Worm (Caenorhabditis elegans): ENCODE measurements around the gene srw-124.

DNA sequence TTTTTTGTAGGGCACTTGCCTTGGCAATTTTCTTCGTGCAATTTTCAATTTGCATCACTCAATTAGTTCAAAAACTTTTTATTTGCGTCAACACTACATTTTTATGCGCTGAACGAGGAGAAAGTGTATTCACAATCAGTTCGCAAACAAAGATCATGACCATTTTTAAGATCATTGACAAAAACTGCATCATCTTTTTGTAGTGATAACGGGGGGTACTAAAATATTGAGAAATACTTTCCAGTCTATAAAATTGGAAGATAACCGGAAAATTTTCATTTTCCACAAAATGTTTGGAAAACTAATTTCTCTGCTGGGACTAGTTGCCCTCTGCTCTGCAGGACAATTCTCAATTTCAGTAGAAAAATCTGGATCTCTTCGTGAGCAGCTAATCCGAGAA lies 47.9 kb downstream of the srw-124 start, which contains the start of gene asp-8:
- TF ChIP-seq W03F9.2 (tag; optimal IDR thresholded peaks at IDR 0.05): no peak
- no peak for TF ChIP-seq dao-5 (tag; optimal IDR thresholded peaks at IDR 0.05)
